Fruit fly (Drosophila melanogaster) whole organism, embryonic: ENCODE measurements around the gene Pgls.

ENCODE experiments used
- Awh ChIP-seq: fragments of 200-800 bp; sonication (Bioruptor generic); IDR thresholded peaks from 2 replicates; pipeline ENCODE4, ENCODE4 v1.3.6; 2022; ENCODE audit warnings: missing biosample characterization, missing genetic modification characterization
- Bdp1 ChIP-seq: fragments of 200-800 bp; sonication (Bioruptor generic); optimal IDR thresholded peaks from 3 replicates; lab custom pipeline; 2016; ENCODE audit warnings: missing biosample characterization, missing genetic modification characterization
- C15 ChIP-seq: fragments of 200-800 bp; sonication (Bioruptor generic); IDR thresholded peaks from 3 replicates; pipeline ENCODE4 v1.3.6; 2022; ENCODE audit warnings: missing biosample characterization, missing genetic modification characterization
- CG10979 ChIP-seq: fragments of 200-800 bp; sonication (Bioruptor generic); optimal IDR thresholded peaks from 2 replicates; lab custom pipeline; 2018; ENCODE audit warnings: missing biosample characterization, mild to moderate bottlenecking, missing genetic modification characterization, moderate library complexity
- CG14860 ChIP-seq: fragments of 200-800 bp; sonication (Bioruptor generic); IDR thresholded peaks from 3 replicates; pipeline ENCODE4 v1.3.6; 2022; ENCODE audit warnings: missing biosample characterization, missing genetic modification characterization; ENCODE audit not compliant: partially characterized antibody
- CG15601 ChIP-seq: fragments of 200-800 bp; sonication (Bioruptor generic); optimal IDR thresholded peaks from 3 replicates; lab custom pipeline; 2019; ENCODE audit warnings: missing biosample characterization, mild to moderate bottlenecking, missing genetic modification characterization, moderate library complexity
- CG15696 ChIP-seq: fragments of 200-800 bp; sonication (Bioruptor generic); optimal IDR thresholded peaks from 2 replicates; lab custom pipeline; 2019; ENCODE audit warnings: missing biosample characterization, mild to moderate bottlenecking, missing genetic modification characterization, moderate library complexity
- CG16815 ChIP-seq: fragments of 200-800 bp; sonication (Bioruptor generic); optimal IDR thresholded peaks from 3 replicates; lab custom pipeline; 2017; ENCODE audit warnings: missing biosample characterization, mild to moderate bottlenecking, missing genetic modification characterization
- CG2129 ChIP-seq: fragments of 200-800 bp; sonication (Bioruptor generic); IDR thresholded peaks from 2 replicates; pipeline ENCODE4 v1.3.6; 2022; ENCODE audit warnings: missing biosample characterization, missing genetic modification characterization; ENCODE audit not compliant: partially characterized antibody
- CG2875 ChIP-seq: fragments of 200-800 bp; sonication (Bioruptor generic); optimal IDR thresholded peaks from 2 replicates; lab custom pipeline; 2017; ENCODE audit warnings: missing biosample characterization, mild to moderate bottlenecking, missing genetic modification characterization, missing genetic modification reagents
- CG3065 ChIP-seq: fragments of 200-800 bp; sonication (Bioruptor generic); optimal IDR thresholded peaks from 2 replicates; lab custom pipeline; 2016; ENCODE audit warnings: missing biosample characterization, missing genetic modification characterization
- CG31365 ChIP-seq: fragments of 200-800 bp; sonication (Bioruptor generic); optimal IDR thresholded peaks from 2 replicates; lab custom pipeline; 2018; ENCODE audit warnings: missing biosample characterization, mild to moderate bottlenecking, missing genetic modification characterization
- CG3838 ChIP-seq: fragments of 200-800 bp; sonication (Bioruptor generic); optimal IDR thresholded peaks from 3 replicates; lab custom pipeline; 2016; ENCODE audit warnings: missing biosample characterization, missing genetic modification characterization
- CG4404 ChIP-seq: fragments of 200-800 bp; sonication (Bioruptor generic); IDR thresholded peaks from 2 replicates; pipeline ENCODE4 v1.3.6; 2022; ENCODE audit warnings: missing biosample characterization, missing genetic modification characterization
- CG4730 ChIP-seq: fragments of 200-800 bp; sonication (Bioruptor generic); IDR thresholded peaks from 2 replicates; pipeline ENCODE4 v1.3.6; 2022; ENCODE audit warnings: missing biosample characterization, missing genetic modification characterization
- CG7372 ChIP-seq: fragments of 200-800 bp; sonication (Bioruptor generic); IDR thresholded peaks from 2 replicates; pipeline ENCODE4 v1.3.6; 2022; ENCODE audit warnings: missing biosample characterization, missing genetic modification characterization
- CG7928 ChIP-seq: fragments of 200-800 bp; sonication (Bioruptor generic); optimal IDR thresholded peaks from 2 replicates; lab custom pipeline; 2017; ENCODE audit warnings: missing biosample characterization, mild to moderate bottlenecking, missing genetic modification characterization
- CG8290 ChIP-seq, 3 experiments: fragments of 200-800 bp; sonication (Bioruptor generic); optimal IDR thresholded peaks; 2 replicates each; lab custom pipeline; 2016 to 2019; ENCODE audit warnings: missing biosample characterization in 3 of 3, missing genetic modification characterization in 3 of 3, mild to moderate bottlenecking in 2 of 3, moderate library complexity in 1 of 3
- CHES-1-like ChIP-seq: fragments of 200-800 bp; sonication (Bioruptor generic); optimal IDR thresholded peaks from 2 replicates; lab custom pipeline; 2016; ENCODE audit warnings: missing biosample characterization, missing genetic modification characterization
- Camta ChIP-seq: fragments of 200-800 bp; sonication (Bioruptor generic); optimal IDR thresholded peaks from 2 replicates; lab custom pipeline; 2016; ENCODE audit warnings: missing biosample characterization, missing genetic modification characterization
- Dek ChIP-seq: fragments of 200-800 bp; sonication (Bioruptor generic); optimal IDR thresholded peaks from 3 replicates; lab custom pipeline; 2019; ENCODE audit warnings: missing biosample characterization, mild to moderate bottlenecking, missing genetic modification characterization, moderate library complexity
- Doc2 ChIP-seq: fragments of 200-800 bp; sonication (Bioruptor generic); IDR thresholded peaks from 2 replicates; pipeline ENCODE4 v1.3.6; 2022; ENCODE audit warnings: missing biosample characterization, missing genetic modification characterization
- GATAe ChIP-seq: fragments of 200-800 bp; sonication (Bioruptor generic); conservative IDR thresholded peaks from 2 replicates; pipeline ENCODE4 v1.3.6; 2022; ENCODE audit warnings: missing biosample characterization, missing genetic modification characterization
- Hr78 ChIP-seq, 2 experiments: fragments of 200-800 bp in 1 of 2; fragments of >200 bp in 1 of 2; sonication (Bioruptor generic) in 1 of 2; optimal IDR thresholded peaks; 2 replicates each; lab custom pipeline; 2017 to 2019; ENCODE audit warnings: missing biosample characterization in 2 of 2, missing genetic modification characterization in 2 of 2, mild to moderate bottlenecking in 1 of 2, moderate library complexity in 1 of 2
- Opbp ChIP-seq: fragments of 200-800 bp; sonication (Bioruptor generic); IDR thresholded peaks from 3 replicates; pipeline ENCODE4 v1.3.6; 2022; ENCODE audit warnings: missing biosample characterization, missing genetic modification characterization; ENCODE audit not compliant: partially characterized antibody
- Side ChIP-seq: fragments of 200-800 bp; sonication (Bioruptor generic); optimal IDR thresholded peaks from 2 replicates; lab custom pipeline; 2016; ENCODE audit warnings: missing biosample characterization, missing genetic modification characterization
- Six4 ChIP-seq: fragments of 200-800 bp; sonication (Bioruptor generic); optimal IDR thresholded peaks from 2 replicates; lab custom pipeline; 2016; ENCODE audit warnings: missing biosample characterization, missing genetic modification characterization
- Ssrp ChIP-seq: fragments of 200-800 bp; sonication (Bioruptor generic); optimal IDR thresholded peaks from 2 replicates; lab custom pipeline; 2018; ENCODE audit warnings: missing biosample characterization, mild to moderate bottlenecking, missing genetic modification characterization, moderate library complexity
- ase ChIP-seq: fragments of 200-800 bp; sonication (Bioruptor generic); IDR thresholded peaks from 3 replicates; pipeline ENCODE4 v1.3.6; 2022; ENCODE audit warnings: missing biosample characterization, missing genetic modification characterization
- bab2 ChIP-seq: fragments of 200-800 bp; sonication (Bioruptor generic); optimal IDR thresholded peaks from 2 replicates; lab custom pipeline; 2016; ENCODE audit warnings: missing biosample characterization, missing genetic modification characterization
- bowl ChIP-seq: fragments of 200-800 bp; sonication (Bioruptor generic); IDR thresholded peaks from 2 replicates; pipeline ENCODE4 v1.3.6; 2022; ENCODE audit warnings: missing biosample characterization, missing genetic modification characterization
- danr ChIP-seq: fragments of 200-800 bp; sonication (Bioruptor generic); IDR thresholded peaks from 2 replicates; pipeline ENCODE4 v1.3.6; 2022; ENCODE audit warnings: missing biosample characterization, missing genetic modification characterization
- disco-r ChIP-seq: fragments of 200-800 bp; sonication (Bioruptor generic); optimal IDR thresholded peaks from 2 replicates; lab custom pipeline; 2016; ENCODE audit warnings: missing biosample characterization, missing genetic modification characterization
- en ChIP-seq: fragments of 200-800 bp; sonication (Bioruptor generic); optimal IDR thresholded peaks from 2 replicates; lab custom pipeline; 2016; ENCODE audit warnings: missing biosample characterization, missing genetic modification characterization
- h ChIP-seq: fragments of >200 bp; optimal IDR thresholded peaks from 2 replicates; lab custom pipeline; 2017
- hbn ChIP-seq: fragments of 200-800 bp; sonication (Bioruptor generic); IDR thresholded peaks from 2 replicates; pipeline ENCODE4 v1.3.6; 2022; ENCODE audit warnings: missing biosample characterization, missing genetic modification characterization; ENCODE audit not compliant: partially characterized antibody
- lab ChIP-seq: fragments of 200-800 bp; sonication (Bioruptor generic); optimal IDR thresholded peaks from 3 replicates; lab custom pipeline; 2017; ENCODE audit warnings: missing biosample characterization, missing genetic modification characterization, mild to moderate bottlenecking, moderate library complexity, missing genetic modification reagents
- lola ChIP-seq, 3 experiments: fragments of >200 bp in 2 of 3; fragments of 200-800 bp in 1 of 3; sonication (Bioruptor generic) in 1 of 3; optimal IDR thresholded peaks; 2 replicates each; lab custom pipeline; 2017 to 2019; ENCODE audit warnings: missing biosample characterization in 3 of 3, missing genetic modification characterization in 3 of 3, mild to moderate bottlenecking in 1 of 3, moderate library complexity in 1 of 3
- lov ChIP-seq, 2 experiments: fragments of 200-800 bp in 1 of 2; fragments of >200 bp in 1 of 2; sonication (Bioruptor generic) in 1 of 2; IDR thresholded peaks in 1 of 2; optimal IDR thresholded peaks in 1 of 2; 2 replicates in 1 of 2; 3 replicates in 1 of 2; pipeline versions ENCODE4 v1.3.6 to Lab custom; 2017 to 2022; ENCODE audit warnings: missing biosample characterization in 1 of 2, missing genetic modification characterization in 1 of 2
- nerfin-1 ChIP-seq: fragments of 200-800 bp; sonication (Bioruptor generic); optimal IDR thresholded peaks from 3 replicates; lab custom pipeline; 2019; ENCODE audit warnings: missing biosample characterization, mild to moderate bottlenecking, missing genetic modification characterization, moderate library complexity
- pita ChIP-seq: fragments of 200-800 bp; sonication (Bioruptor generic); optimal IDR thresholded peaks from 2 replicates; lab custom pipeline; 2017; ENCODE audit warnings: missing biosample characterization, mild to moderate bottlenecking, missing genetic modification characterization
- sens ChIP-seq: fragments of 200-800 bp; sonication (Bioruptor generic); peaks from one replicate; lab custom pipeline; 2016; ENCODE audit warnings: missing biosample characterization, missing genetic modification characterization
- sr ChIP-seq: fragments of 200-800 bp; sonication (Bioruptor generic); IDR thresholded peaks from 3 replicates; pipeline ENCODE4 v1.3.6; 2022; ENCODE audit warnings: missing biosample characterization, missing genetic modification characterization
- stc ChIP-seq: fragments of 200-800 bp; sonication (Bioruptor generic); IDR thresholded peaks from 2 replicates; pipeline ENCODE4 v1.3.6; 2022; ENCODE audit warnings: missing biosample characterization, missing genetic modification characterization
- tll ChIP-seq, 2 experiments: fragments of 200-800 bp in 1 of 2; fragments of >200 bp in 1 of 2; sonication (Bioruptor generic) in 1 of 2; optimal IDR thresholded peaks; 2 replicates each; lab custom pipeline; 2017 to 2019; ENCODE audit warnings: missing biosample characterization in 2 of 2, missing genetic modification characterization in 2 of 2, mild to moderate bottlenecking in 1 of 2, moderate library complexity in 1 of 2
- twi ChIP-seq: fragments of 200-800 bp; optimal IDR thresholded peaks from 2 replicates; lab custom pipeline; 2019; ENCODE audit warnings: missing biosample characterization, mild to moderate bottlenecking, missing genetic modification characterization, moderate library complexity
- zen ChIP-seq: fragments of 200-800 bp; sonication (Bioruptor generic); optimal IDR thresholded peaks from 3 replicates; lab custom pipeline; 2018; ENCODE audit warnings: missing biosample characterization, mild to moderate bottlenecking, missing genetic modification characterization, moderate library complexity

The Pgls gene

dm6 chrX:10802457-10803378 is 44.5 kb upstream of the Pgls start (continued):
- no peak for TF ChIP-seq bab2 (GFP tag; lab: Kevin White, UChicago)
- peak; percentile 46 for TF ChIP-seq Dek
- no peak for TF ChIP-seq ase (GFP tag; lab: Robert Waterston, UW)
- TF ChIP-seq lola (GFP tag; optimal IDR thresholded peaks at IDR 0.05; lab: Kevin White, UChicago): peak in 1 of 3 experiments; percentile 65
- TF ChIP-seq disco-r (GFP tag; lab: Kevin White, UChicago): no peak
- TF ChIP-seq C15 (GFP tag; lab: Robert Waterston, UW): no peak
- peak in 1 of 2 experiments; percentile 91 for TF ChIP-seq Hr78 (GFP tag; optimal IDR thresholded peaks at IDR 0.05; lab: Kevin White, UChicago)
- TF ChIP-seq CG16815 (GFP tag; lab: Kevin White, UChicago): no peak
- no peak for TF ChIP-seq pita (GFP tag; lab: Kevin White, UChicago)
- peak; percentile 65 for TF ChIP-seq CG15601
- TF ChIP-seq Doc2 (GFP tag; lab: Robert Waterston, UW): no peak
- TF ChIP-seq nerfin-1 (tag; lab: Kevin White, UChicago): peak; percentile 55
- TF ChIP-seq CG4730: no peak
- peak; percentile 40 for TF ChIP-seq CG15696
- TF ChIP-seq Opbp (GFP tag; lab: Robert Waterston, UW): no peak
- TF ChIP-seq CG4404 (GFP tag; lab: Robert Waterston, UW): no peak
- TF ChIP-seq Awh (GFP tag; lab: Robert Waterston, UW): no peak
- peak; percentile 29; the same call in 1 of the 2 replicates for TF ChIP-seq stc (GFP tag; lab: Robert Waterston, UW)
- TF ChIP-seq Bdp1: no peak
- peak; percentile 79 for TF ChIP-seq CG10979
- TF ChIP-seq twi (tag; lab: Kevin White, UChicago): peak; percentile 42
- TF ChIP-seq CG3838 (GFP tag; lab: Kevin White, UChicago): no peak
- no peak for TF ChIP-seq CG8290 (GFP tag; optimal IDR thresholded peaks at IDR 0.05; lab: Kevin White, UChicago)
- TF ChIP-seq CG8290 (tag; optimal IDR thresholded peaks at IDR 0.05; lab: Kevin White, UChicago): no peak
- TF ChIP-seq Camta (GFP tag; lab: Kevin White, UChicago): no peak
- TF ChIP-seq en (GFP tag; lab: Kevin White, UChicago): no peak
- peak; percentile 23 for TF ChIP-seq zen (tag; lab: Kevin White, UChicago)
- TF ChIP-seq bowl (GFP tag; lab: Robert Waterston, UW): no peak
- TF ChIP-seq hbn (GFP tag; lab: Robert Waterston, UW): no peak
- no peak for TF ChIP-seq sr (GFP tag; lab: Robert Waterston, UW)
- no peak for TF ChIP-seq CG14860 (GFP tag; lab: Robert Waterston, UW)
- peak; percentile 3 for TF ChIP-seq Six4 (GFP tag; lab: Kevin White, UChicago)
- TF ChIP-seq CHES-1-like: no peak
- TF ChIP-seq h (lab: Kevin White, UChicago): no peak
- peak; percentile 63 for TF ChIP-seq CG2875 (GFP tag; lab: Kevin White, UChicago)
- 0 out of 2 replicates have a peak, but pooled peaks have one; percentile 12 for TF ChIP-seq danr (GFP tag; lab: Robert Waterston, UW)
- TF ChIP-seq CG31365: no peak
- TF ChIP-seq Ssrp (tag; lab: Kevin White, UChicago): peak; percentile 82
- TF ChIP-seq GATAe: no peak
- no peak for TF ChIP-seq CG2129 (GFP tag; lab: Robert Waterston, UW)
- TF ChIP-seq CG3065 (GFP tag; lab: Kevin White, UChicago): peak; percentile 30
- TF ChIP-seq lab (GFP tag; lab: Kevin White, UChicago): no peak
- TF ChIP-seq sens (GFP tag; lab: Kevin White, UChicago): peak; percentile 86
- TF ChIP-seq CG7372 (GFP tag; lab: Robert Waterston, UW): 0 out of 2 replicates have a peak, but pooled peaks have one; percentile 20
- no peak for TF ChIP-seq tll (GFP tag; optimal IDR thresholded peaks at IDR 0.05; lab: Kevin White, UChicago)
- no peak for TF ChIP-seq Side
- no peak for TF ChIP-seq lov (optimal IDR thresholded peaks at IDR 0.05; lab: Kevin White, UChicago)
- no peak for TF ChIP-seq lov (GFP tag; IDR thresholded peaks at IDR 0.05; lab: Robert Waterston, UW)
- no peak for TF ChIP-seq CG7928 (GFP tag; lab: Kevin White, UChicago)
